Worm (Caenorhabditis elegans) whole organism, young adult: ENCODE measurements around the gene bgnt-1.4.

Experiments used
- F22D6.2 ChIP-seq: sonication (generic microtip); optimal IDR thresholded peaks from 2 replicates; lab custom pipeline; 2016; ENCODE audit warnings: mild to moderate bottlenecking, missing genetic modification characterization, missing compliant biosample characterization
- T07F8.4 ChIP-seq: sonication (generic microtip); optimal IDR thresholded peaks from 2 replicates; lab custom pipeline; 2016; ENCODE audit warnings: mild to moderate bottlenecking, missing genetic modification characterization, moderate library complexity, missing compliant biosample characterization
- Y95B8A.8 ChIP-seq: fragments of 200-800 bp; sonication (Bioruptor generic); IDR thresholded peaks from 2 replicates; pipeline ENCODE4 v1.3.6; 2022; ENCODE audit warnings: missing genetic modification reagents, missing genetic modification characterization, missing compliant biosample characterization
- akir-1 ChIP-seq: fragments of 200-800 bp; sonication (Bioruptor generic); optimal IDR thresholded peaks from 2 replicates; lab custom pipeline; 2018; ENCODE audit warnings: mild to moderate bottlenecking, missing genetic modification characterization, moderate library complexity, missing compliant biosample characterization
- aptf-2 ChIP-seq: fragments of 200-800 bp; sonication (Bioruptor generic); conservative IDR thresholded peaks from 2 replicates; pipeline ENCODE4 v1.3.6; 2022; ENCODE audit warnings: missing genetic modification reagents, missing genetic modification characterization, missing compliant biosample characterization
- athp-1 ChIP-seq: sonication (generic microtip); optimal IDR thresholded peaks from 2 replicates; lab custom pipeline; 2017; ENCODE audit warnings: mild to moderate bottlenecking, missing genetic modification characterization, missing compliant biosample characterization
- attf-3 ChIP-seq: fragments of 200-800 bp; sonication (Bioruptor generic); conservative IDR thresholded peaks from 2 replicates; pipeline ENCODE4 v1.3.6; 2022; ENCODE audit warnings: missing genetic modification reagents, missing genetic modification characterization, missing compliant biosample characterization
- bed-1 ChIP-seq: fragments of 200-800 bp; sonication (Bioruptor generic); IDR thresholded peaks from 2 replicates; pipeline ENCODE4 v1.3.6; 2022; ENCODE audit warnings: missing genetic modification reagents, missing genetic modification characterization, missing compliant biosample characterization
- ceh-40 ChIP-seq: fragments of 200-800 bp; sonication (Bioruptor generic); IDR thresholded peaks from 2 replicates; pipeline ENCODE4 v1.3.6; 2022; ENCODE audit warnings: missing genetic modification characterization, missing compliant biosample characterization
- ceh-91 ChIP-seq: fragments of 200-800 bp; sonication (Bioruptor generic); IDR thresholded peaks from 2 replicates; pipeline ENCODE4 v1.3.6; 2022; ENCODE audit warnings: missing genetic modification reagents, missing genetic modification characterization, missing compliant biosample characterization
- chd-7 ChIP-seq: sonication (generic microtip); optimal IDR thresholded peaks from 2 replicates; lab custom pipeline; 2016; ENCODE audit warnings: mild to moderate bottlenecking, missing genetic modification characterization, moderate library complexity, missing compliant biosample characterization
- dpff-1 ChIP-seq: sonication (generic microtip); optimal IDR thresholded peaks from 2 replicates; lab custom pipeline; 2017; ENCODE audit warnings: mild to moderate bottlenecking, missing genetic modification characterization, missing compliant biosample characterization
- efl-1 ChIP-seq: fragments of 150-350 bp; optimal IDR thresholded peaks from 2 replicates; lab custom pipeline; 2014; ENCODE audit warnings: missing biosample characterization, missing genetic modification reagents, missing genetic modification characterization
- egl-18 ChIP-seq: fragments of 200-800 bp; sonication (Bioruptor generic); IDR thresholded peaks from 2 replicates; pipeline ENCODE4 v1.3.6; 2022; ENCODE audit warnings: missing genetic modification reagents, missing genetic modification characterization, missing compliant biosample characterization
- ekl-4 ChIP-seq: fragments of 200-800 bp; sonication (Bioruptor generic); IDR thresholded peaks from 2 replicates; pipeline ENCODE4 v1.3.6; 2022; ENCODE audit warnings: missing genetic modification reagents, missing genetic modification characterization, missing compliant biosample characterization
- hmg-1.2 ChIP-seq: fragments of 200-800 bp; sonication (Bioruptor generic); IDR thresholded peaks from 2 replicates; pipeline ENCODE4 v1.3.6; 2022; ENCODE audit warnings: missing genetic modification reagents, missing genetic modification characterization, missing compliant biosample characterization
- lin-26 ChIP-seq: fragments of 200-800 bp; sonication (Bioruptor generic); IDR thresholded peaks from 2 replicates; pipeline ENCODE4 v1.3.6; 2022; ENCODE audit warnings: missing genetic modification reagents, missing genetic modification characterization, missing compliant biosample characterization
- lin-35 ChIP-seq, 3 experiments: fragments of 150-350 bp in 2 of 3; sonication (generic microtip) in 1 of 3; optimal IDR thresholded peaks; 2 replicates each; lab custom pipeline; 2014 to 2018; ENCODE audit warnings: missing biosample characterization in 3 of 3, missing genetic modification characterization in 3 of 3, missing genetic modification reagents in 3 of 3
- lir-1 ChIP-seq: fragments of 200-800 bp; sonication (Bioruptor generic); conservative IDR thresholded peaks from 2 replicates; pipeline ENCODE4 v1.3.6; 2022; ENCODE audit warnings: missing genetic modification reagents, missing genetic modification characterization, missing compliant biosample characterization
- lsl-1 ChIP-seq: fragments of 200-800 bp; sonication (Bioruptor generic); optimal IDR thresholded peaks from 2 replicates; lab custom pipeline; 2018; ENCODE audit warnings: mild to moderate bottlenecking, missing genetic modification characterization, moderate library complexity, missing compliant biosample characterization
- madf-10 ChIP-seq: sonication (generic microtip); optimal IDR thresholded peaks from 2 replicates; lab custom pipeline; 2016; ENCODE audit warnings: mild to moderate bottlenecking, missing genetic modification characterization, missing compliant biosample characterization
- madf-6 ChIP-seq: fragments of 200-800 bp; sonication (Bioruptor generic); IDR thresholded peaks from 2 replicates; pipeline ENCODE4 v1.3.6; 2022; ENCODE audit warnings: missing genetic modification reagents, missing genetic modification characterization, missing compliant biosample characterization
- mel-28 ChIP-seq: sonication (generic microtip); optimal IDR thresholded peaks from 2 replicates; lab custom pipeline; 2016; ENCODE audit warnings: borderline replicate concordance, mild to moderate bottlenecking, missing genetic modification characterization, missing compliant biosample characterization
- nfya-1 ChIP-seq: sonication (generic microtip); optimal IDR thresholded peaks from 2 replicates; lab custom pipeline; 2017; ENCODE audit warnings: antibody characterized with exemption, missing compliant biosample characterization, missing genetic modification characterization, borderline replicate concordance; ENCODE audit not compliant: insufficient read depth
- nfyb-1 ChIP-seq: fragments of 200-800 bp; sonication (Bioruptor generic); IDR thresholded peaks from 2 replicates; pipeline ENCODE4 v1.3.6; 2022; ENCODE audit warnings: missing genetic modification reagents, missing genetic modification characterization, missing compliant biosample characterization
- nhr-120 ChIP-seq: fragments of 200-800 bp; sonication (Bioruptor generic); IDR thresholded peaks from 2 replicates; pipeline ENCODE4 v1.3.6; 2022; ENCODE audit warnings: missing genetic modification characterization, missing compliant biosample characterization
- nhr-90 ChIP-seq: sonication (generic microtip); optimal IDR thresholded peaks from 2 replicates; lab custom pipeline; 2016; ENCODE audit warnings: missing genotype, mild to moderate bottlenecking, missing genetic modification characterization, missing compliant biosample characterization
- rec-8 ChIP-seq, 2 experiments: sonication (generic microtip); optimal IDR thresholded peaks; 2 replicates each; lab custom pipeline; 2016; ENCODE audit warnings: mild to moderate bottlenecking in 2 of 2, missing genetic modification characterization in 2 of 2, missing genetic modification reagents in 2 of 2, missing genotype in 2 of 2, missing biosample characterization in 1 of 2, missing compliant biosample characterization in 1 of 2, moderate library complexity in 1 of 2
- snpc-1.1 ChIP-seq: sonication (generic microtip); optimal IDR thresholded peaks from 2 replicates; lab custom pipeline; 2017; ENCODE audit warnings: missing genetic modification characterization, mild to moderate bottlenecking, missing compliant biosample characterization, antibody characterized with exemption, moderate library complexity, missing genotype, missing genetic modification reagents; ENCODE audit not compliant: insufficient read depth
- snpc-1.3 ChIP-seq: sonication (generic microtip); optimal IDR thresholded peaks from 2 replicates; lab custom pipeline; 2017; ENCODE audit warnings: missing genetic modification characterization, mild to moderate bottlenecking, missing compliant biosample characterization, antibody characterized with exemption, moderate library complexity, missing genotype, missing genetic modification reagents; ENCODE audit not compliant: insufficient read depth
- snpc-3.4 ChIP-seq: sonication (generic microtip); optimal IDR thresholded peaks from 2 replicates; lab custom pipeline; 2017; ENCODE audit warnings: missing genetic modification characterization, mild to moderate bottlenecking, missing compliant biosample characterization, antibody characterized with exemption, moderate library complexity, missing genotype, missing genetic modification reagents
- snpc-4 ChIP-seq, 5 experiments: fragments of 150-350 bp in 1 of 5; sonication (generic microtip) in 4 of 5; optimal IDR thresholded peaks; 2 replicates each; lab custom pipeline; 2014 to 2018; ENCODE audit warnings: missing genetic modification characterization in 5 of 5, missing biosample characterization in 3 of 5, antibody characterized with exemption in 2 of 5, mild to moderate bottlenecking in 2 of 5, missing compliant biosample characterization in 2 of 5, missing genotype in 2 of 5, moderate library complexity in 2 of 5, missing genetic modification reagents in 1 of 5
- xnd-1 ChIP-seq: sonication (generic microtip); optimal IDR thresholded peaks from 2 replicates; lab custom pipeline; 2016; ENCODE audit warnings: missing genotype, missing genetic modification reagents, missing genetic modification characterization, missing compliant biosample characterization
- ztf-22 ChIP-seq: fragments of 200-800 bp; sonication (Bioruptor generic); optimal IDR thresholded peaks from 2 replicates; lab custom pipeline; 2018; ENCODE audit warnings: mild to moderate bottlenecking, missing genetic modification characterization, moderate library complexity, missing compliant biosample characterization
- ztf-25 ChIP-seq: fragments of 200-800 bp; sonication (Bioruptor generic); IDR thresholded peaks from 2 replicates; pipeline ENCODE4 v1.3.6; 2022; ENCODE audit warnings: missing genetic modification reagents, missing genetic modification characterization, missing compliant biosample characterization
- ztf-6 ChIP-seq: fragments of 200-800 bp; sonication (Bioruptor generic); IDR thresholded peaks from 2 replicates; pipeline ENCODE4 v1.3.6; 2022; ENCODE audit warnings: missing genetic modification reagents, missing genetic modification characterization, missing compliant biosample characterization

bgnt-1.4 gene

DNA sequence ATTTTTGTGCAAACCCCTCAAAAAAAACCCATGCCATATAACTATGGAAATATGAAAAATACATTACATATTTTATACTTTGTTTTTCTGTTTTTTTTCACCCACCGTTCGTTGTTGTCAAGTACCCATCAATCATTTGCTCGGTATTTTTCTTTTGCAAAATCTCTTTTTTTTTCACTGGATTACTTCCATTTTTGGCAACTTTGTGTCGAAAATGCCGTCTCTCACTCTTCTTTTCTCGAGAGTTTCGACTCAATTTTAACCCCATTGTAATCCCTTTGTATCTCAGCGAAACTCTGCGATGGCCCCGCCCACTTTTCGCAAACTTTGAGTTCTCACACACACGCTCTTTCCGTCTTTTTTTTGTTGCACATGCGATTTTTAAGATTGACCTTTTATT, 14.4 kb downstream of the bgnt-1.4 start:
- TF ChIP-seq nhr-90 (tag; lab: Kevin White, UChicago): no peak
- no peak for TF ChIP-seq mel-28 (tag; lab: Kevin White, UChicago)
- no peak for TF ChIP-seq lsl-1
- TF ChIP-seq ztf-22 (GFP tag; lab: Kevin White, UChicago): no peak
- TF ChIP-seq ceh-40: no peak
- TF ChIP-seq madf-10 (tag; lab: Kevin White, UChicago): no peak
- TF ChIP-seq snpc-4 (GFP tag; optimal IDR thresholded peaks at IDR 0.05; lab: Kevin White, UChicago): no peak
- TF ChIP-seq snpc-4 (tag; optimal IDR thresholded peaks at IDR 0.05; lab: Kevin White, UChicago): no peak
- no peak for TF ChIP-seq akir-1 (GFP tag; lab: Kevin White, UChicago)
- TF ChIP-seq lin-26: no peak
- TF ChIP-seq attf-3 (GFP tag; lab: Robert Waterston, UW): no peak
- no peak for TF ChIP-seq nfya-1
- no peak for TF ChIP-seq athp-1 (tag; lab: Kevin White, UChicago)
- no peak for TF ChIP-seq ekl-4 (GFP tag; lab: Robert Waterston, UW)
- TF ChIP-seq aptf-2 (GFP tag; lab: Robert Waterston, UW): no peak
- TF ChIP-seq snpc-1.1 (tag; lab: Kevin White, UChicago): no peak

DNA sequence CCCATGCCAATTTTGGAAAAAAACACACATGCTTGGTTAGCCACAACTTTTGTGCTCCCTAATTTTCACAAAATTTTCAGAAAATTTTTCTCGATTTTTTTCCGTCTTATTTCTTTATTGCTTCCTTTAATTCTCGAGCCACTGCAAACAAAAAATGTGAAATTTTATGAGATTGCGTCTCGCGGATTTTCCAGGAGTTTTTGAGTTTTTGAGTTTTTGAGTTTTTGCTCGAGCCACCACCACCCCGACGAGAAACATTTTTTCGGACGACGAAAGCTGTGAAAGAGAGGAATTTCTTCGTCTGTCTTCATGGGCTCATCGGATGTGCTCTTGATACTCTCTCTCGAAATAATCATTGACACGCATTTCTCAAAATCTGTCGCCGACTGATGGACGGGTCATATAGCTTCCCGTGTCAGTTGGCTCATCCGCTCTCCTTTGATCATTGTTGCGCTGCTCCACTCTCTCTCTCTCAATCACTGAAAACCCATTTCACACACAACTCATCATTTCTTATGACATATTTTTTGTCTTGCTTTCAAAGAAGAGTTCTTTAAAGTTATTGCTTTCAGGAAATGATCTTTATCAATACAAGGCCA, 16.7 kb downstream of the bgnt-1.4 start, which contains the start of gene C18G1.1:
TSS of gene C18G1.1 (plus strand) at position 573 of the 599 bp plus-strand sequence.
- no peak for TF ChIP-seq nhr-120
- no peak for TF ChIP-seq hmg-1.2 (GFP tag; lab: Robert Waterston, UW)
- no peak for TF ChIP-seq dpff-1 (tag; lab: Kevin White, UChicago)
- TF ChIP-seq nhr-90 (tag; lab: Kevin White, UChicago): no peak
- no peak for TF ChIP-seq madf-10 (tag; lab: Kevin White, UChicago)
- TF ChIP-seq aptf-2 (GFP tag; lab: Robert Waterston, UW): no peak
- TF ChIP-seq ceh-91 (GFP tag; lab: Robert Waterston, UW): no peak
- TF ChIP-seq snpc-3.4 (tag; lab: Kevin White, UChicago): no peak
- TF ChIP-seq bed-1 (GFP tag; lab: Robert Waterston, UW): no peak
- TF ChIP-seq T07F8.4: no peak
- no peak for TF ChIP-seq lin-35 (GFP tag; optimal IDR thresholded peaks at IDR 0.05; lab: Kevin White, UChicago)
- TF ChIP-seq egl-18 (GFP tag; lab: Robert Waterston, UW): no peak
- TF ChIP-seq xnd-1 (tag; lab: Kevin White, UChicago): no peak
- TF ChIP-seq Y95B8A.8 (GFP tag; lab: Robert Waterston, UW): no peak

DNA sequence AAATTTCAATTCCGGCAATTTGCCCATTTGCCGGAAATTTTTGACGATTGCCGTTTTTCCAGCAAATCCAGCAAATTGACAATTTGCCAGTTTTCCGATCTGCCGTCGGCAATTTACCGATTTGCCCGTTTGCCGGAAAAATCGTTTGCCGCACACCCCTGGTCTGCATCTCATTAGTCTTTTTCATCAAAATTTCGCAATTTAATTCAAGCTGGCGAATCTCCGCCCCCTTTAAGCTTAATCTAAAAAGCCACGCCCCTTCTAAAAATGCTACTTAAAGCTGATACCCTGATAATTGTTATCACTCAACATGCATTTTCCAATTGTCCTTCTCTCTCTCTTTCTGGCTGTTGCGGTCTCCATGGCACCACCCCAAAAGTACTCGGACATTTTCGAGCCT, 22.5 kb downstream of the bgnt-1.4 start, which contains the start of gene Y60C6A.1:
TSS of gene Y60C6A.1 (plus strand) at position 301 of the 400 bp plus-strand sequence.
- TF ChIP-seq F22D6.2 (tag; lab: Kevin White, UChicago) (no peak), snpc-1.3 (tag; lab: Kevin White, UChicago) (no peak), ztf-25 (GFP tag; lab: Robert Waterston, UW) (no peak), madf-6 (GFP tag; lab: Robert Waterston, UW) (no peak), chd-7 (tag; lab: Kevin White, UChicago) (no peak), ztf-6 (GFP tag; lab: Robert Waterston, UW) (no peak), efl-1 (no peak), lir-1 (GFP tag; lab: Robert Waterston, UW) (no peak), hmg-1.2 (GFP tag; lab: Robert Waterston, UW) (no peak), rec-8 (tag; optimal IDR thresholded peaks at IDR 0.05; lab: Kevin White, UChicago) (no peak), dpff-1 (tag; lab: Kevin White, UChicago) (no peak), nfyb-1 (GFP tag; lab: Robert Waterston, UW) (no peak)
